Fruit fly (Drosophila melanogaster): ENCODE measurements around the gene Smyd3.

Gene Smyd3

DNA sequence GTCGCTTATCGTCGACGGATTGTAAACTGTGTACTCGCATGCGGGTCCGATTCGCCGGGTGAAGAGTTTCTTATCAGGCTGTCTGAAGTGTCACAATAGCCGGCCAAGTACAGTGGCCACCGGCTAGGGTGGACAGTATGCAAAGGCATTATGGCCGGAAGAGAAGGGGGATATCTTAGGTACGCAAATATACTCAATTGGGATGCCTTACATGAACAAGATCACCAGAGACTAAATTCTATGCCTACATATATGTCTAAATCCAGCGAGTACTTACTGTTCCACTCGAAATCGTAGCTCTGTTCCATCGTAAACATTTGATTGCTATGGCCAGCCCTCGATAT is 15.0 kb downstream of the Smyd3 start (continued):
- TF ChIP-seq CG12236 (GFP tag; optimal IDR thresholded peaks at IDR 0.05) (peak; percentile 79), CG7987 (GFP tag; optimal IDR thresholded peaks at IDR 0.05) (peak; percentile 55), CG3847 (GFP tag; IDR thresholded peaks at IDR 0.05) (peak; percentile 93), CG2678 (tag; optimal IDR thresholded peaks at IDR 0.05) (peak; percentile 94), CG9215 (GFP tag; IDR thresholded peaks at IDR 0.05) (peak; percentile 92), CG8089 (GFP tag; optimal IDR thresholded peaks at IDR 0.05) (peak; percentile 78), Elba2 (GFP tag; optimal IDR thresholded peaks at IDR 0.05) (peak; percentile 7), CG17612 (GFP tag; IDR thresholded peaks at IDR 0.05) (peak; percentile 88), CG4404 (GFP tag; IDR thresholded peaks at IDR 0.05) (peak; percentile 88), p53 (GFP tag; optimal IDR thresholded peaks at IDR 0.05) (peak; percentile 57), yki (optimal IDR thresholded peaks at IDR 0.05) (no peak), D (optimal IDR thresholded peaks at IDR 0.05) (no peak), D (GFP tag; optimal IDR thresholded peaks at IDR 0.05) (peak; percentile 69), CG17385 (GFP tag; optimal IDR thresholded peaks at IDR 0.05) (peak; percentile 85), Med (GFP tag) (peak; percentile 99), CG17361 (GFP tag; IDR thresholded peaks at IDR 0.05) (peak; percentile 88), ash1 (GFP tag; optimal IDR thresholded peaks at IDR 0.05) (peak; percentile 77), trh (GFP tag; optimal IDR thresholded peaks at IDR 0.05) (peak; percentile 63), btn (GFP tag; optimal IDR thresholded peaks at IDR 0.05) (peak; percentile 78), sob (GFP tag; IDR thresholded peaks at IDR 0.05) (peak; percentile 97), Eip74EF (GFP tag; optimal IDR thresholded peaks at IDR 0.05) (peak in 1 of 2 experiments; percentile 79), psq (GFP tag; optimal IDR thresholded peaks at IDR 0.05) (no peak), CG10209 (GFP tag; optimal IDR thresholded peaks at IDR 0.05) (peak; percentile 90), Asciz (GFP tag; optimal IDR thresholded peaks at IDR 0.05) (peak; percentile 76), CG6683 (GFP tag; optimal IDR thresholded peaks at IDR 0.05) (peak; percentile 82), Sry-δ (GFP tag; optimal IDR thresholded peaks at IDR 0.05) (peak; percentile 61), Dip3 (GFP tag; optimal IDR thresholded peaks at IDR 0.05) (peak; percentile 96), salm (tag; optimal IDR thresholded peaks at IDR 0.05) (peak; percentile 65), usp (GFP tag; optimal IDR thresholded peaks at IDR 0.05) (no peak), lov (optimal IDR thresholded peaks at IDR 0.05) (no peak), lov (GFP tag; IDR thresholded peaks at IDR 0.05) (peak; percentile 85; the same call in 2 of the 3 replicates), CG11456 (GFP tag; IDR thresholded peaks at IDR 0.05) (peak; percentile 98), pan (optimal IDR thresholded peaks at IDR 0.05) (no peak), pan (GFP tag; optimal IDR thresholded peaks at IDR 0.05 in 1 of 2, IDR thresholded peaks at IDR 0.05 in 1 of 2) (peak in 1 of 2 experiments; percentile 96), CG7839 (tag; optimal IDR thresholded peaks at IDR 0.05) (peak; percentile 95), Nf-YA (GFP tag; IDR thresholded peaks at IDR 0.05) (peak; percentile 87), CG43689 (GFP tag; IDR thresholded peaks at IDR 0.05) (peak; percentile 81), CG9437 (GFP tag; optimal IDR thresholded peaks at IDR 0.05) (peak; percentile 58), da (GFP tag; optimal IDR thresholded peaks at IDR 0.05) (peak; percentile 66), h (optimal IDR thresholded peaks at IDR 0.05) (no peak), tio (GFP tag; optimal IDR thresholded peaks at IDR 0.05) (peak; percentile 82), Ada2b (GFP tag; IDR thresholded peaks at IDR 0.05) (peak; percentile 93), CG16813 (GFP tag; IDR thresholded peaks at IDR 0.05; ENCODE audit: partially characterized antibody) (no peak), ase (GFP tag; IDR thresholded peaks at IDR 0.05) (peak; percentile 88), B-H2 (GFP tag; optimal IDR thresholded peaks at IDR 0.05) (peak; percentile 35), bigmax (GFP tag; optimal IDR thresholded peaks at IDR 0.05) (no peak), Dbx (GFP tag; IDR thresholded peaks at IDR 0.05) (peak; percentile 96), dimm (GFP tag; IDR thresholded peaks at IDR 0.05) (peak; percentile 79), lab (GFP tag; optimal IDR thresholded peaks at IDR 0.05) (peak; percentile 97), CG4617 (GFP tag; optimal IDR thresholded peaks at IDR 0.05; ENCODE audit: borderline replicate concordance) (peak; percentile 63), E2f1 (GFP tag; IDR thresholded peaks at IDR 0.05) (peak; percentile 94), PHDP (tag; optimal IDR thresholded peaks at IDR 0.05) (peak; percentile 88), CG10274 (GFP tag; optimal IDR thresholded peaks at IDR 0.05) (peak; percentile 87), Sin3A (optimal IDR thresholded peaks at IDR 0.05) (no peak)
